Worm (Caenorhabditis elegans) whole organism, young adult: Measurements from ENCODE around the gene ZK353.3.
A peak's percentile ranks its signal among the peaks of the same experiment; 100 is the strongest.

Source experiments
- B0019.2 ChIP-seq: fragments of 200-800 bp; sonication (Bioruptor generic); conservative IDR thresholded peaks from 2 replicates; pipeline ENCODE4 v1.3.6; 2022; ENCODE audit warnings: missing genetic modification reagents, missing genetic modification characterization, missing compliant biosample characterization
- B0336.3 ChIP-seq: fragments of 200-800 bp; sonication (Bioruptor generic); IDR thresholded peaks from 2 replicates; pipeline ENCODE4 v1.3.6; 2022; ENCODE audit warnings: missing genetic modification characterization, missing compliant biosample characterization
- F39B2.1 ChIP-seq: fragments of 200-800 bp; sonication (Bioruptor generic); IDR thresholded peaks from 2 replicates; pipeline ENCODE4 v1.3.6; 2022; ENCODE audit warnings: missing genetic modification reagents, missing genetic modification characterization, missing compliant biosample characterization
- F52B5.7 ChIP-seq: sonication (generic microtip); optimal IDR thresholded peaks from 2 replicates; lab custom pipeline; 2016; ENCODE audit warnings: mild to moderate bottlenecking, missing genetic modification characterization, missing compliant biosample characterization
- T07F8.4 ChIP-seq: sonication (generic microtip); optimal IDR thresholded peaks from 2 replicates; lab custom pipeline; 2016; ENCODE audit warnings: mild to moderate bottlenecking, missing genetic modification characterization, moderate library complexity, missing compliant biosample characterization
- Y56A3A.18 ChIP-seq: fragments of 200-800 bp; sonication (Bioruptor generic); IDR thresholded peaks from 2 replicates; pipeline ENCODE4 v1.3.6; 2022; ENCODE audit warnings: missing genetic modification reagents, missing genetic modification characterization, missing compliant biosample characterization
- akir-1 ChIP-seq: fragments of 200-800 bp; sonication (Bioruptor generic); optimal IDR thresholded peaks from 2 replicates; lab custom pipeline; 2018; ENCODE audit warnings: mild to moderate bottlenecking, missing genetic modification characterization, moderate library complexity, missing compliant biosample characterization
- attf-5 ChIP-seq: fragments of 200-800 bp; sonication (Bioruptor generic); optimal IDR thresholded peaks from 2 replicates; lab custom pipeline; 2018; ENCODE audit warnings: mild to moderate bottlenecking, missing genetic modification characterization, missing compliant biosample characterization
- bed-1 ChIP-seq: fragments of 200-800 bp; sonication (Bioruptor generic); IDR thresholded peaks from 2 replicates; pipeline ENCODE4 v1.3.6; 2022; ENCODE audit warnings: missing genetic modification reagents, missing genetic modification characterization, missing compliant biosample characterization
- ccch-3 ChIP-seq: fragments of 200-800 bp; sonication (Bioruptor generic); optimal IDR thresholded peaks from 2 replicates; lab custom pipeline; 2018; ENCODE audit warnings: mild to moderate bottlenecking, missing genetic modification characterization, missing compliant biosample characterization
- ceh-100 ChIP-seq: fragments of 200-800 bp; sonication (Bioruptor generic); IDR thresholded peaks from 2 replicates; pipeline ENCODE4 v1.3.6; 2022; ENCODE audit warnings: missing genetic modification reagents, missing genetic modification characterization, missing compliant biosample characterization
- ceh-27 ChIP-seq: fragments of 200-800 bp; sonication (Bioruptor generic); optimal IDR thresholded peaks from 2 replicates; lab custom pipeline; 2018; ENCODE audit warnings: mild to moderate bottlenecking, missing genetic modification characterization, moderate library complexity, missing compliant biosample characterization
- ceh-40 ChIP-seq: fragments of 200-800 bp; sonication (Bioruptor generic); IDR thresholded peaks from 2 replicates; pipeline ENCODE4 v1.3.6; 2022; ENCODE audit warnings: missing genetic modification characterization, missing compliant biosample characterization
- ceh-58 ChIP-seq: fragments of 200-800 bp; sonication (Bioruptor generic); IDR thresholded peaks from 2 replicates; pipeline ENCODE4 v1.3.6; 2022; ENCODE audit warnings: missing genetic modification characterization, missing compliant biosample characterization
- ceh-79 ChIP-seq: sonication (generic microtip); optimal IDR thresholded peaks from 2 replicates; lab custom pipeline; 2017; ENCODE audit warnings: mild to moderate bottlenecking, missing genetic modification characterization, missing compliant biosample characterization
- ceh-91 ChIP-seq: fragments of 200-800 bp; sonication (Bioruptor generic); IDR thresholded peaks from 2 replicates; pipeline ENCODE4 v1.3.6; 2022; ENCODE audit warnings: missing genetic modification reagents, missing genetic modification characterization, missing compliant biosample characterization
- chd-7 ChIP-seq: sonication (generic microtip); optimal IDR thresholded peaks from 2 replicates; lab custom pipeline; 2016; ENCODE audit warnings: mild to moderate bottlenecking, missing genetic modification characterization, moderate library complexity, missing compliant biosample characterization
- egl-44 ChIP-seq: fragments of 200-800 bp; sonication (Bioruptor generic); IDR thresholded peaks from 2 replicates; pipeline ENCODE4 v1.3.6; 2022; ENCODE audit warnings: missing genetic modification reagents, missing genetic modification characterization, missing compliant biosample characterization
- egrh-3 ChIP-seq: fragments of 200-800 bp; sonication (Bioruptor generic); IDR thresholded peaks from 2 replicates; pipeline ENCODE4 v1.3.6; 2022; ENCODE audit warnings: missing genetic modification reagents, missing genetic modification characterization, missing compliant biosample characterization
- ekl-4 ChIP-seq: fragments of 200-800 bp; sonication (Bioruptor generic); IDR thresholded peaks from 2 replicates; pipeline ENCODE4 v1.3.6; 2022; ENCODE audit warnings: missing genetic modification reagents, missing genetic modification characterization, missing compliant biosample characterization
- fkh-3 ChIP-seq: sonication (generic microtip); optimal IDR thresholded peaks from 2 replicates; lab custom pipeline; 2016; ENCODE audit warnings: mild to moderate bottlenecking, missing genetic modification characterization, missing compliant biosample characterization
- hlh-26 ChIP-seq: fragments of 200-800 bp; sonication (Bioruptor generic); conservative IDR thresholded peaks from 2 replicates; pipeline ENCODE4 v1.3.6; 2022; ENCODE audit warnings: missing genetic modification reagents, missing genetic modification characterization, missing compliant biosample characterization
- hmg-20 ChIP-seq: fragments of 200-800 bp; sonication (Bioruptor generic); IDR thresholded peaks from 2 replicates; pipeline ENCODE4 v1.3.6; 2022; ENCODE audit warnings: missing genetic modification reagents, missing genetic modification characterization, missing compliant biosample characterization
- lag-1 ChIP-seq: fragments of 200-800 bp; sonication (Bioruptor generic); IDR thresholded peaks from 2 replicates; pipeline ENCODE4 v1.3.6; 2022; ENCODE audit warnings: missing genetic modification reagents, missing genetic modification characterization, missing compliant biosample characterization
- lin-26 ChIP-seq: fragments of 200-800 bp; sonication (Bioruptor generic); IDR thresholded peaks from 2 replicates; pipeline ENCODE4 v1.3.6; 2022; ENCODE audit warnings: missing genetic modification reagents, missing genetic modification characterization, missing compliant biosample characterization
- lin-35 ChIP-seq, 3 experiments: fragments of 150-350 bp in 2 of 3; sonication (generic microtip) in 1 of 3; optimal IDR thresholded peaks; 2 replicates each; lab custom pipeline; 2014 to 2018; ENCODE audit warnings: missing biosample characterization in 3 of 3, missing genetic modification characterization in 3 of 3, missing genetic modification reagents in 3 of 3
- madf-10 ChIP-seq: sonication (generic microtip); optimal IDR thresholded peaks from 2 replicates; lab custom pipeline; 2016; ENCODE audit warnings: mild to moderate bottlenecking, missing genetic modification characterization, missing compliant biosample characterization
- madf-8 ChIP-seq: fragments of 200-800 bp; sonication (Bioruptor generic); conservative IDR thresholded peaks from 2 replicates; pipeline ENCODE4 v1.3.6; 2022; ENCODE audit warnings: missing genetic modification reagents, missing genetic modification characterization, missing compliant biosample characterization
- mcd-1 ChIP-seq: fragments of 200-800 bp; sonication (Bioruptor generic); IDR thresholded peaks from 2 replicates; pipeline ENCODE4 v1.3.6; 2022; ENCODE audit warnings: missing genetic modification reagents, missing genetic modification characterization, missing compliant biosample characterization
- mes-4 ChIP-seq: sonication (generic microtip); optimal IDR thresholded peaks from 2 replicates; lab custom pipeline; 2016; ENCODE audit warnings: missing genotype, missing genetic modification characterization, missing compliant biosample characterization
- nhr-80 ChIP-seq: sonication (generic microtip); optimal IDR thresholded peaks from 2 replicates; lab custom pipeline; 2016; ENCODE audit warnings: missing genetic modification characterization, missing compliant biosample characterization
- nhr-90 ChIP-seq: sonication (generic microtip); optimal IDR thresholded peaks from 2 replicates; lab custom pipeline; 2016; ENCODE audit warnings: missing genotype, mild to moderate bottlenecking, missing genetic modification characterization, missing compliant biosample characterization
- pha-4 ChIP-seq: fragments of 150-350 bp; sonication (generic microtip); optimal IDR thresholded peaks from 2 replicates; lab custom pipeline; 2014; ENCODE audit warnings: missing biosample characterization, missing genetic modification reagents, missing genetic modification characterization
- rcor-1 ChIP-seq: fragments of 200-800 bp; sonication (Bioruptor generic); IDR thresholded peaks from 2 replicates; pipeline ENCODE4 v1.3.6; 2022; ENCODE audit warnings: missing genetic modification reagents, missing genetic modification characterization, missing compliant biosample characterization
- snpc-1.1 ChIP-seq: sonication (generic microtip); optimal IDR thresholded peaks from 2 replicates; lab custom pipeline; 2017; ENCODE audit warnings: missing genetic modification characterization, mild to moderate bottlenecking, missing compliant biosample characterization, antibody characterized with exemption, moderate library complexity, missing genotype, missing genetic modification reagents; ENCODE audit not compliant: insufficient read depth
- snpc-1.3 ChIP-seq: sonication (generic microtip); optimal IDR thresholded peaks from 2 replicates; lab custom pipeline; 2017; ENCODE audit warnings: missing genetic modification characterization, mild to moderate bottlenecking, missing compliant biosample characterization, antibody characterized with exemption, moderate library complexity, missing genotype, missing genetic modification reagents; ENCODE audit not compliant: insufficient read depth
- snpc-3.4 ChIP-seq: sonication (generic microtip); optimal IDR thresholded peaks from 2 replicates; lab custom pipeline; 2017; ENCODE audit warnings: missing genetic modification characterization, mild to moderate bottlenecking, missing compliant biosample characterization, antibody characterized with exemption, moderate library complexity, missing genotype, missing genetic modification reagents
- somi-1 ChIP-seq: fragments of 200-800 bp; sonication (Bioruptor generic); optimal IDR thresholded peaks from 2 replicates; lab custom pipeline; 2018; ENCODE audit warnings: mild to moderate bottlenecking, missing genetic modification characterization, missing compliant biosample characterization
- sptf-2 ChIP-seq: fragments of 200-800 bp; sonication (Bioruptor generic); optimal IDR thresholded peaks from 2 replicates; lab custom pipeline; 2018; ENCODE audit warnings: mild to moderate bottlenecking, missing genetic modification characterization, missing compliant biosample characterization
- unc-130 ChIP-seq: sonication (generic microtip); optimal IDR thresholded peaks from 2 replicates; lab custom pipeline; 2016; ENCODE audit warnings: missing genetic modification reagents, missing genetic modification characterization, missing compliant biosample characterization
- zfh-2 ChIP-seq: fragments of 200-800 bp; sonication (Bioruptor generic); conservative IDR thresholded peaks from 2 replicates; pipeline ENCODE4 v1.3.6; 2022; ENCODE audit warnings: missing genetic modification reagents, missing genetic modification characterization, missing compliant biosample characterization
- ztf-18 ChIP-seq: sonication (generic microtip); optimal IDR thresholded peaks from 2 replicates; lab custom pipeline; 2016; ENCODE audit warnings: missing genotype, mild to moderate bottlenecking, missing genetic modification characterization, missing compliant biosample characterization
- ztf-28 ChIP-seq: fragments of 200-800 bp; sonication (Bioruptor generic); IDR thresholded peaks from 2 replicates; pipeline ENCODE4 v1.3.6; 2022; ENCODE audit warnings: missing genetic modification reagents, missing genetic modification characterization, missing compliant biosample characterization
- ztf-3 ChIP-seq: fragments of 200-800 bp; sonication (Bioruptor generic); optimal IDR thresholded peaks from 2 replicates; lab custom pipeline; 2018; ENCODE audit warnings: mild to moderate bottlenecking, missing genetic modification characterization, missing compliant biosample characterization

ZK353.3 gene

DNA sequence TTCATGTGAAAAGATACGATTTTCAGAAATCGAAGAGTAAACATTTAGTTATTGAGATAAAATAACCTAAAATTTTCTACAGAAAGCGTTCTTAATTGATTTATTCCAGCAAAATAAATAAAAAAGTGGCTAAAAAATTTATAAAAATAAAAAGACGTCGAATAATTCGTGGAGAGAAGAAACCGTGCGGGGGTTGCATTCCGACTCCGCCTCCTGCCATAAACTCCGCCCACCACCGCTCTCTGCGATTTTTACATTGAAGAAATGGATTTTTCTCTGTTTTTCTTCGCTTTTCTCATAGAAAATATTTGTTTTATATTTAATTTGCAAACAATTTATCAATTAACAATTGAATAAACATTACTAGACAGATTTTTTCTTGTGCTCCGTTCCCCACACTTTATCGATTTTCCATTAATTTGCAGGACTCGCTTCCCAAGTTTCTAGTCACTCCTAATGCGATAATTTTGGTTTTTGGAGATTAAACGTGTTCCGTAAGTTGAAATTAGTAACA lies 9.7 kb downstream of the ZK353.3 start, which contains the start of the genes ubxn-4 and cyy-1:
Gene ubxn-4 (minus strand): TSS at position 114 of the 514 bp plus-strand sequence.
Gene cyy-1 (plus strand): TSS at position 426 of the 514 bp plus-strand sequence.
- TF ChIP-seq ceh-40 (GFP tag; lab: Robert Waterston, UW) (no peak), nhr-90 (no peak), attf-5 (GFP tag; lab: Kevin White, UChicago) (no peak), hlh-26 (GFP tag; lab: Robert Waterston, UW) (no peak), chd-7 (tag; lab: Kevin White, UChicago) (no peak), unc-130 (GFP tag; lab: Kevin White, UChicago) (no peak), mcd-1 (no peak), egl-44 (GFP tag; lab: Robert Waterston, UW) (no peak), madf-8 (no peak), zfh-2 (no peak)
- TF ChIP-seq, all 124 proteins: peak for 0

- TF ChIP-seq pha-4 (tag; lab: Kevin White, UChicago): no peak
- no peak for TF ChIP-seq ccch-3 (GFP tag; lab: Kevin White, UChicago)
- no peak for TF ChIP-seq ztf-28
- TF ChIP-seq snpc-1.3 (tag; lab: Kevin White, UChicago): no peak
- no peak for TF ChIP-seq B0019.2 (GFP tag; lab: Robert Waterston, UW)
- TF ChIP-seq madf-10 (tag; lab: Kevin White, UChicago): no peak
- no peak for TF ChIP-seq ceh-27 (GFP tag; lab: Kevin White, UChicago)
- no peak for TF ChIP-seq mes-4 (tag; lab: Kevin White, UChicago)
- no peak for TF ChIP-seq ekl-4 (GFP tag; lab: Robert Waterston, UW)
- no peak for TF ChIP-seq ceh-100 (GFP tag; lab: Robert Waterston, UW)
- TF ChIP-seq T07F8.4 (tag; lab: Kevin White, UChicago): no peak
- no peak for TF ChIP-seq F52B5.7 (tag; lab: Kevin White, UChicago)
- TF ChIP-seq F39B2.1 (GFP tag; lab: Robert Waterston, UW): no peak
These were observed 13.4 kb downstream of the ZK353.3 start, which contains the start of gene ZK353.9 for ce11 chrIII:8409166-8409565. TSS of gene ZK353.9 (plus strand) at chrIII:8409496.

DNA sequence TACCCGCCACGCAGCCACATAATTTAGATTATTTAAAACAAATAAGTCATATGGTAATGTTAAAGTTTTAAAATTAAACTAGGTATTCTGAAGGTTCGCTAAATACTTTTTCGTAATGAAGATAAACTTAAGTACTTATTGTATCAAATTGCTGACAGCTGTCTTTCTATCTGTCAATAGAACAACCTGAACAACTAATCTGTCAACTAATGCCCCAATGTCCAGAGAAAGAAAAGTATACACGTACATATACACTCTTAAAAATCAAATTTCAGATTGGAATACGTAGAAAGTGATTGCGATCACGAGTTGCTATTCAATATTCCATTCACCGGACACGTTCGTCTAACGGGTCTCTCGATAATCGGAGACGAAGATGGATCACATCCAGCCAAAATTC lies 15.0 kb downstream of the ZK353.3 start:
- peak; percentile 1 for TF ChIP-seq nhr-80
- no peak for TF ChIP-seq lag-1

DNA sequence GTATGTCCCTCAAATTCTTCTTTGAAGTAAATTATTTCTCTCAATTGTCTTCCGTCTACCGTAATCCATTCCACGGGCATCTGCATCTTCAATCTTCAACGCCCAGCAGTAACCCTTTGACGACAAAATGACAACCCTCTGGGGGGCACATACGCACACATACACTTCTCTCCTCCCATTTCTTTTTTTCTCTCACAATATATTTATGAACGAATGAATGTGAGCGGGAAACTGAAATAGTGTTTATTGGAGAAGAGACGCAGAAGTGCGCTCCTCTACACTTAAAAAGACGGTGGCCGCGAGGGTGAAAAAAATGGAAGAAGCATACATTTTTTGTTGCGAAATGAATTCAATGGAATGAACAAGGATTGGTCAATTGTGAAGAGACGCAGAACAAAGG lies 16.2 kb downstream of the ZK353.3 start:
- TF ChIP-seq hmg-20: no peak
- TF ChIP-seq akir-1 (GFP tag; lab: Kevin White, UChicago): no peak
- TF ChIP-seq mes-4 (tag; lab: Kevin White, UChicago): no peak
- TF ChIP-seq lin-35 (GFP tag; optimal IDR thresholded peaks at IDR 0.05; lab: Kevin White, UChicago): peak in 1 of 3 experiments; percentile 48
- no peak for TF ChIP-seq ccch-3 (GFP tag; lab: Kevin White, UChicago)
- TF ChIP-seq ceh-58 (GFP tag; lab: Robert Waterston, UW): no peak
- peak; percentile 23; the same call in 1 of the 2 replicates for TF ChIP-seq egrh-3 (GFP tag; lab: Robert Waterston, UW)
- TF ChIP-seq ceh-79 (tag; lab: Kevin White, UChicago): no peak
- TF ChIP-seq ztf-18 (tag; lab: Kevin White, UChicago): peak; percentile 62
- TF ChIP-seq bed-1 (GFP tag; lab: Robert Waterston, UW): no peak
- no peak for TF ChIP-seq fkh-3 (tag; lab: Kevin White, UChicago)
- no peak for TF ChIP-seq somi-1 (GFP tag; lab: Kevin White, UChicago)
- no peak for TF ChIP-seq snpc-1.1 (tag; lab: Kevin White, UChicago)
- TF ChIP-seq rcor-1 (GFP tag; lab: Robert Waterston, UW): no peak
- TF ChIP-seq sptf-2: no peak
- TF ChIP-seq lag-1: no peak
- TF ChIP-seq B0336.3 (GFP tag; lab: Robert Waterston, UW): peak; percentile 47; the same call in 1 of the 2 replicates
- TF ChIP-seq T07F8.4 (tag; lab: Kevin White, UChicago): no peak
- TF ChIP-seq ztf-3 (GFP tag; lab: Kevin White, UChicago): no peak
- no peak for TF ChIP-seq lin-26 (GFP tag; lab: Robert Waterston, UW)
- TF ChIP-seq Y56A3A.18: 0 out of 2 replicates have a peak, but pooled peaks have one; percentile 48
- no peak for TF ChIP-seq snpc-3.4 (tag; lab: Kevin White, UChicago)
- no peak for TF ChIP-seq ceh-91 (GFP tag; lab: Robert Waterston, UW)
